Fruit fly (Drosophila melanogaster) whole organism: Measurements from ENCODE around the gene JMJD5.

Source experiments
- CG8478 ChIP-seq: fragments of >200 bp; optimal IDR thresholded peaks from 2 replicates; lab custom pipeline; 2018; ENCODE audit warnings: inconsistent platforms
- Dll ChIP-seq: fragments of >200 bp; optimal IDR thresholded peaks from 2 replicates; lab custom pipeline; 2017
- EcR ChIP-seq, 2 experiments: fragments of >200 bp; optimal IDR thresholded peaks; 2 replicates each; lab custom pipeline; 2017; ENCODE audit warnings: missing biosample characterization in 2 of 2, missing genetic modification characterization in 2 of 2, missing genetic modification reagents in 2 of 2
- pan ChIP-seq: fragments of >200 bp; optimal IDR thresholded peaks from 2 replicates; lab custom pipeline; 2017

- no peak for TF ChIP-seq CG8478 (lab: Kevin White, UChicago)
- TF ChIP-seq EcR (GFP tag; optimal IDR thresholded peaks at IDR 0.05; lab: Kevin White, UChicago) = no peak
- no peak for TF ChIP-seq pan
- no peak for TF ChIP-seq Dll
Measured at dm6 chr3L:876087-876486, 34.9 kb upstream of the JMJD5 start.
